Fruit fly (Drosophila melanogaster) whole organism, embryonic: ENCODE measurements around the gene Smug.
A peak's percentile ranks its signal among the peaks of the same experiment; 100 is the strongest.

Source experiments
- CG10267 ChIP-seq: fragments of 200-800 bp; sonication (Bioruptor generic); optimal IDR thresholded peaks from 2 replicates; lab custom pipeline; 2018; ENCODE audit warnings: missing biosample characterization, mild to moderate bottlenecking, missing genetic modification characterization, moderate library complexity
- CG10274 ChIP-seq: fragments of 200-800 bp; sonication (Bioruptor generic); optimal IDR thresholded peaks from 3 replicates; lab custom pipeline; 2017; ENCODE audit warnings: missing biosample characterization, mild to moderate bottlenecking, missing genetic modification characterization
- CG11093 ChIP-seq: fragments of 200-800 bp; sonication (Bioruptor generic); IDR thresholded peaks from 3 replicates; pipeline ENCODE4 v1.3.6; 2022; ENCODE audit warnings: missing biosample characterization, missing genetic modification characterization
- CG12391 ChIP-seq: fragments of 200-800 bp; sonication (Bioruptor generic); optimal IDR thresholded peaks from 3 replicates; lab custom pipeline; 2018; ENCODE audit warnings: missing biosample characterization, mild to moderate bottlenecking, missing genetic modification characterization, moderate library complexity
- CG13424 ChIP-seq: fragments of 200-800 bp; sonication (Bioruptor generic); optimal IDR thresholded peaks from 2 replicates; lab custom pipeline; 2019; ENCODE audit warnings: missing biosample characterization, mild to moderate bottlenecking, missing genetic modification characterization, moderate library complexity
- CG13775 ChIP-seq: fragments of 200-800 bp; sonication (Bioruptor generic); optimal IDR thresholded peaks from 3 replicates; lab custom pipeline; 2017; ENCODE audit warnings: missing biosample characterization, mild to moderate bottlenecking, missing genetic modification characterization
- CG14667 ChIP-seq: fragments of 200-800 bp; sonication (Bioruptor generic); IDR thresholded peaks from 2 replicates; pipeline ENCODE4 v1.3.6; 2022; ENCODE audit warnings: missing biosample characterization, missing genetic modification characterization
- CG14710 ChIP-seq: fragments of 200-800 bp; sonication (Bioruptor generic); optimal IDR thresholded peaks from 3 replicates; lab custom pipeline; 2019; ENCODE audit warnings: missing biosample characterization, mild to moderate bottlenecking, missing genetic modification characterization, moderate library complexity
- CG2116 ChIP-seq: fragments of 200-800 bp; sonication (Bioruptor generic); optimal IDR thresholded peaks from 3 replicates; lab custom pipeline; 2018; ENCODE audit warnings: missing biosample characterization, mild to moderate bottlenecking, missing genetic modification characterization
- CG31441 ChIP-seq: fragments of 200-800 bp; sonication (Bioruptor generic); IDR thresholded peaks from 2 replicates; pipeline ENCODE4 v1.3.6; 2022; ENCODE audit warnings: missing biosample characterization, missing genetic modification characterization
- CG33557 ChIP-seq: fragments of 200-800 bp; sonication (Bioruptor generic); optimal IDR thresholded peaks from 2 replicates; lab custom pipeline; 2019; ENCODE audit warnings: missing biosample characterization, mild to moderate bottlenecking, missing genetic modification characterization, moderate library complexity
- CG3407 ChIP-seq: fragments of 200-800 bp; sonication (Bioruptor generic); optimal IDR thresholded peaks from 2 replicates; lab custom pipeline; 2018; ENCODE audit warnings: missing biosample characterization, mild to moderate bottlenecking, missing genetic modification characterization
- CG34224 ChIP-seq: fragments of 200-800 bp; sonication (Bioruptor generic); IDR thresholded peaks from 3 replicates; pipeline ENCODE4 v1.3.6; 2022; ENCODE audit warnings: missing biosample characterization, missing genetic modification characterization; ENCODE audit not compliant: partially characterized antibody
- CG3726 ChIP-seq: fragments of 200-800 bp; sonication (Bioruptor generic); IDR thresholded peaks from 3 replicates; pipeline ENCODE4, ENCODE4 v1.3.6; 2022; ENCODE audit warnings: missing biosample characterization, missing genetic modification characterization
- CG4820 ChIP-seq: fragments of 200-800 bp; sonication (Bioruptor generic); optimal IDR thresholded peaks from 3 replicates; lab custom pipeline; 2016; ENCODE audit warnings: missing biosample characterization, missing genetic modification characterization
- CG6689 ChIP-seq: fragments of 200-800 bp; sonication (Bioruptor generic); IDR thresholded peaks from 2 replicates; pipeline ENCODE4 v1.3.6; 2022; ENCODE audit warnings: missing biosample characterization, missing genetic modification characterization
- CG6791 ChIP-seq: fragments of 200-800 bp; sonication (Bioruptor generic); IDR thresholded peaks from 3 replicates; pipeline ENCODE4 v1.3.6; 2022; ENCODE audit warnings: missing biosample characterization, missing genetic modification characterization; ENCODE audit not compliant: partially characterized antibody
- CG6813 ChIP-seq: fragments of 200-800 bp; sonication (Bioruptor generic); optimal IDR thresholded peaks from 2 replicates; lab custom pipeline; 2017; ENCODE audit warnings: missing biosample characterization, missing genetic modification characterization, mild to moderate bottlenecking, moderate library complexity, missing genetic modification reagents
- CG7372 ChIP-seq: fragments of 200-800 bp; sonication (Bioruptor generic); IDR thresholded peaks from 2 replicates; pipeline ENCODE4 v1.3.6; 2022; ENCODE audit warnings: missing biosample characterization, missing genetic modification characterization
- ERR ChIP-seq: fragments of 200-800 bp; sonication (Bioruptor generic); optimal IDR thresholded peaks from 2 replicates; lab custom pipeline; 2016; ENCODE audit warnings: missing biosample characterization, missing genetic modification characterization
- Gug ChIP-seq: fragments of 200-800 bp; sonication (Bioruptor generic); IDR thresholded peaks from 4 replicates; pipeline ENCODE4 v1.3.6; 2022; ENCODE audit warnings: missing biosample characterization, missing genetic modification characterization
- Hey ChIP-seq: fragments of 200-800 bp; sonication (Bioruptor generic); optimal IDR thresholded peaks from 3 replicates; lab custom pipeline; 2018; ENCODE audit warnings: missing biosample characterization, mild to moderate bottlenecking, missing genetic modification characterization
- Hsf ChIP-seq: fragments of 200-800 bp; sonication (Bioruptor generic); optimal IDR thresholded peaks from 3 replicates; lab custom pipeline; 2016; ENCODE audit warnings: missing biosample characterization, missing genetic modification characterization
- Mad ChIP-seq: fragments of 200-800 bp; sonication (Bioruptor generic); optimal IDR thresholded peaks from 2 replicates; lab custom pipeline; 2016; ENCODE audit warnings: missing biosample characterization, missing genetic modification characterization
- Myb ChIP-seq: fragments of 200-800 bp; sonication (Bioruptor generic); optimal IDR thresholded peaks from 2 replicates; lab custom pipeline; 2016; ENCODE audit warnings: missing biosample characterization, missing genetic modification characterization
- Nf-YC ChIP-seq: fragments of 200-800 bp; optimal IDR thresholded peaks from 3 replicates; lab custom pipeline; 2019; ENCODE audit warnings: missing biosample characterization, mild to moderate bottlenecking, missing genetic modification characterization, moderate library complexity
- PHDP ChIP-seq: fragments of 200-800 bp; sonication (Bioruptor generic); optimal IDR thresholded peaks from 3 replicates; lab custom pipeline; 2018; ENCODE audit warnings: missing biosample characterization, mild to moderate bottlenecking, missing genetic modification characterization, moderate library complexity
- Ptx1 ChIP-seq: fragments of 200-800 bp; sonication (Bioruptor generic); IDR thresholded peaks from 2 replicates; pipeline ENCODE4 v1.3.6; 2022; ENCODE audit warnings: missing biosample characterization, missing genetic modification characterization
- Rx ChIP-seq: fragments of 200-800 bp; sonication (Bioruptor generic); IDR thresholded peaks from 2 replicates; pipeline ENCODE4 v1.3.6; 2022; ENCODE audit warnings: missing biosample characterization, missing genetic modification characterization
- Ssrp ChIP-seq: fragments of 200-800 bp; sonication (Bioruptor generic); optimal IDR thresholded peaks from 2 replicates; lab custom pipeline; 2018; ENCODE audit warnings: missing biosample characterization, mild to moderate bottlenecking, missing genetic modification characterization, moderate library complexity
- chinmo ChIP-seq: fragments of 200-800 bp; sonication (Bioruptor generic); IDR thresholded peaks from 4 replicates; pipeline ENCODE4 v1.3.6; 2022; ENCODE audit warnings: missing biosample characterization, missing genetic modification characterization; ENCODE audit not compliant: partially characterized antibody
- chn ChIP-seq: fragments of 200-800 bp; sonication (Bioruptor generic); optimal IDR thresholded peaks from 2 replicates; lab custom pipeline; 2016; ENCODE audit warnings: missing biosample characterization, missing genetic modification characterization
- crol ChIP-seq: fragments of 200-800 bp; sonication (Bioruptor generic); IDR thresholded peaks from 2 replicates; pipeline ENCODE4 v1.3.6; 2022; ENCODE audit warnings: missing biosample characterization, missing genetic modification characterization
- eyg ChIP-seq: fragments of 200-800 bp; sonication (Bioruptor generic); optimal IDR thresholded peaks from 3 replicates; lab custom pipeline; 2016; ENCODE audit warnings: missing biosample characterization, missing genetic modification characterization
- kni ChIP-seq: fragments of 200-800 bp; sonication (Bioruptor generic); optimal IDR thresholded peaks from 3 replicates; lab custom pipeline; 2017; ENCODE audit warnings: mild to moderate bottlenecking, missing biosample characterization, missing genetic modification reagents, missing genetic modification characterization
- knrl ChIP-seq: fragments of 200-800 bp; sonication (Bioruptor generic); IDR thresholded peaks from 3 replicates; pipeline ENCODE4 v1.3.6; 2022; ENCODE audit warnings: missing biosample characterization, missing genetic modification characterization; ENCODE audit not compliant: partially characterized antibody
- lilli ChIP-seq: fragments of 200-800 bp; sonication (Bioruptor generic); optimal IDR thresholded peaks from 3 replicates; lab custom pipeline; 2016; ENCODE audit warnings: missing biosample characterization, missing genetic modification characterization
- lmd ChIP-seq: fragments of 200-800 bp; sonication (Bioruptor generic); IDR thresholded peaks from 2 replicates; pipeline ENCODE4 v1.3.6; 2022; ENCODE audit warnings: missing biosample characterization, missing genetic modification characterization
- lov ChIP-seq, 2 experiments: fragments of 200-800 bp in 1 of 2; fragments of >200 bp in 1 of 2; sonication (Bioruptor generic) in 1 of 2; IDR thresholded peaks in 1 of 2; optimal IDR thresholded peaks in 1 of 2; 2 replicates in 1 of 2; 3 replicates in 1 of 2; pipeline versions ENCODE4 v1.3.6 to Lab custom; 2017 to 2022; ENCODE audit warnings: missing biosample characterization in 1 of 2, missing genetic modification characterization in 1 of 2
- maf-S ChIP-seq: fragments of 200-800 bp; sonication (Bioruptor generic); optimal IDR thresholded peaks from 2 replicates; lab custom pipeline; 2016; ENCODE audit warnings: missing biosample characterization, missing genetic modification characterization
- nmo ChIP-seq: fragments of 200-800 bp; sonication (Bioruptor generic); optimal IDR thresholded peaks from 2 replicates; lab custom pipeline; 2018; ENCODE audit warnings: missing biosample characterization, mild to moderate bottlenecking, missing genetic modification characterization, moderate library complexity
- p53 ChIP-seq: fragments of 200-800 bp; sonication (Bioruptor generic); optimal IDR thresholded peaks from 2 replicates; lab custom pipeline; 2016; ENCODE audit warnings: missing biosample characterization, missing genetic modification characterization
- rib ChIP-seq: fragments of 200-800 bp; sonication (Bioruptor generic); IDR thresholded peaks from 2 replicates; pipeline ENCODE4 v1.3.6; 2022; ENCODE audit warnings: missing biosample characterization, missing genetic modification characterization
- salm ChIP-seq: fragments of 200-800 bp; sonication (Bioruptor generic); optimal IDR thresholded peaks from 2 replicates; lab custom pipeline; 2018; ENCODE audit warnings: missing biosample characterization, mild to moderate bottlenecking, missing genetic modification characterization
- sens ChIP-seq: fragments of 200-800 bp; sonication (Bioruptor generic); peaks from one replicate; lab custom pipeline; 2016; ENCODE audit warnings: missing biosample characterization, missing genetic modification characterization
- sim ChIP-seq: fragments of 200-800 bp; sonication (Bioruptor generic); IDR thresholded peaks from 2 replicates; pipeline ENCODE4 v1.3.6; 2022; ENCODE audit warnings: missing biosample characterization, missing genetic modification characterization
- tap ChIP-seq: fragments of 200-800 bp; optimal IDR thresholded peaks from 3 replicates; lab custom pipeline; 2019; ENCODE audit warnings: missing biosample characterization, mild to moderate bottlenecking, missing genetic modification characterization, moderate library complexity
- usp ChIP-seq: fragments of >200 bp; optimal IDR thresholded peaks from 2 replicates; lab custom pipeline; 2017; ENCODE audit warnings: missing biosample characterization, missing genetic modification characterization
- vnd ChIP-seq: fragments of 200-800 bp; sonication (Bioruptor generic); IDR thresholded peaks from 3 replicates; pipeline ENCODE4 v1.3.6; 2022; ENCODE audit warnings: missing biosample characterization, missing genetic modification characterization; ENCODE audit not compliant: partially characterized antibody

Gene Smug

dm6 chr3R:17117607-17118327, 32.6 kb upstream of the Smug start (continued):
- TF ChIP-seq lov (optimal IDR thresholded peaks at IDR 0.05; lab: Kevin White, UChicago) (no peak), lov (GFP tag; IDR thresholded peaks at IDR 0.05; lab: Robert Waterston, UW) (no peak), CG6791 (GFP tag; lab: Robert Waterston, UW) (0 out of 3 replicates have a peak, but pooled peaks have one; percentile 61), ERR (no peak), lilli (GFP tag; lab: Kevin White, UChicago) (no peak), CG2116 (no peak), CG13775 (GFP tag; lab: Kevin White, UChicago) (no peak), CG12391 (tag; lab: Kevin White, UChicago) (peak; percentile 29), Hsf (GFP tag; lab: Kevin White, UChicago) (peak; percentile 11), lmd (GFP tag; lab: Robert Waterston, UW) (no peak), sens (GFP tag; lab: Kevin White, UChicago) (peak; percentile 67), Ptx1 (GFP tag; lab: Robert Waterston, UW) (no peak), CG7372 (GFP tag; lab: Robert Waterston, UW) (no peak), CG31441 (GFP tag; lab: Robert Waterston, UW) (0 out of 2 replicates have a peak, but pooled peaks have one; percentile 25), rib (peak; percentile 20; the same call in 1 of the 2 replicates), Mad (no peak), crol (GFP tag; lab: Robert Waterston, UW) (peak; percentile 85), vnd (GFP tag; lab: Robert Waterston, UW) (no peak), nmo (peak; percentile 64), kni (GFP tag; lab: Kevin White, UChicago) (peak; percentile 61), Nf-YC (tag; lab: Kevin White, UChicago) (no peak), CG11093 (GFP tag; lab: Robert Waterston, UW) (no peak), CG10267 (tag; lab: Kevin White, UChicago) (peak; percentile 14), Rx (GFP tag; lab: Robert Waterston, UW) (no peak), tap (tag; lab: Kevin White, UChicago) (no peak), p53 (GFP tag; lab: Kevin White, UChicago) (no peak), usp (GFP tag; lab: Kevin White, UChicago) (no peak), eyg (no peak), CG14667 (no peak), CG14710 (tag; lab: Kevin White, UChicago) (peak; percentile 22), knrl (no peak), CG34224 (GFP tag; lab: Robert Waterston, UW) (no peak), CG10274 (GFP tag; lab: Kevin White, UChicago) (peak; percentile 79), chn (peak; percentile 19), CG33557 (GFP tag; lab: Kevin White, UChicago) (no peak), Gug (GFP tag; lab: Robert Waterston, UW) (no peak), CG3726 (0 out of 3 replicates have a peak, but pooled peaks have one; percentile 5), CG6813 (GFP tag; lab: Kevin White, UChicago) (no peak), sim (no peak), CG3407 (GFP tag; lab: Kevin White, UChicago) (no peak), Myb (GFP tag; lab: Kevin White, UChicago) (no peak), PHDP (peak; percentile 25), Hey (tag; lab: Kevin White, UChicago) (no peak), salm (no peak), CG6689 (GFP tag; lab: Robert Waterston, UW) (0 out of 2 replicates have a peak, but pooled peaks have one; percentile 8), CG4820 (GFP tag; lab: Kevin White, UChicago) (no peak), CG13424 (tag; lab: Kevin White, UChicago) (peak; percentile 18), Ssrp (tag; lab: Kevin White, UChicago) (peak; percentile 35), chinmo (GFP tag; lab: Robert Waterston, UW) (no peak), maf-S (no peak)
